Fruit fly (Drosophila melanogaster): ENCODE results near the gene Or88a.

Or88a gene

dm6 chr3R:14109145-14109544, at the start of gene Or88a:
Gene Or88a (plus strand): TSS chr3R:14109445.
- TF ChIP-seq CTCF (optimal IDR thresholded peaks at IDR 0.05) (no peak), CG8478 (optimal IDR thresholded peaks at IDR 0.05) (no peak)

dm6 chr3R:14059703-14060300, 49.4 kb upstream of the Or88a start:
- no peak for TF ChIP-seq CTCF (optimal IDR thresholded peaks at IDR 0.05)
- TF ChIP-seq CG8478 (optimal IDR thresholded peaks at IDR 0.05), result no peak

dm6 chr3R:14060399-14060798, 48.8 kb upstream of the Or88a start:
- TF ChIP-seq CTCF (optimal IDR thresholded peaks at IDR 0.05) (no peak), CG8478 (optimal IDR thresholded peaks at IDR 0.05) (no peak)

dm6 chr3R:14061049-14061987, 47.9 kb upstream of the Or88a start:
- no peak for TF ChIP-seq CTCF (optimal IDR thresholded peaks at IDR 0.05)
- TF ChIP-seq CG8478 (optimal IDR thresholded peaks at IDR 0.05), result no peak

- TF ChIP-seq CTCF (optimal IDR thresholded peaks at IDR 0.05), result no peak
- TF ChIP-seq CG8478 (optimal IDR thresholded peaks at IDR 0.05), result no peak
Observed at dm6 chr3R:14061988-14062868, 47.0 kb upstream of the Or88a start.

dm6 chr3R:14062869-14063543, 46.2 kb upstream of the Or88a start:
- TF ChIP-seq CTCF (optimal IDR thresholded peaks at IDR 0.05) (no peak), CG8478 (optimal IDR thresholded peaks at IDR 0.05) (no peak)

dm6 chr3R:14064158-14064969, 44.9 kb upstream of the Or88a start:
- TF ChIP-seq CG8478 (optimal IDR thresholded peaks at IDR 0.05), result no peak
- TF ChIP-seq CTCF (optimal IDR thresholded peaks at IDR 0.05), result no peak

- TF ChIP-seq CG8478 (optimal IDR thresholded peaks at IDR 0.05) (no peak), CTCF (optimal IDR thresholded peaks at IDR 0.05) (no peak)
Observed at dm6 chr3R:14065241-14065640, 44.0 kb upstream of the Or88a start.

dm6 chr3R:14067904-14068636, 41.2 kb upstream of the Or88a start:
- TF ChIP-seq CG8478 (optimal IDR thresholded peaks at IDR 0.05), result no peak

- TF ChIP-seq CTCF (optimal IDR thresholded peaks at IDR 0.05) (no peak), CG8478 (optimal IDR thresholded peaks at IDR 0.05) (no peak)
Observed at dm6 chr3R:14070096-14070495, 39.1 kb upstream of the Or88a start.

- TF ChIP-seq CG8478 (optimal IDR thresholded peaks at IDR 0.05), result no peak
- TF ChIP-seq CTCF (optimal IDR thresholded peaks at IDR 0.05), result no peak
Observed at dm6 chr3R:14070664-14071063, 38.6 kb upstream of the Or88a start.

dm6 chr3R:14077026-14077425, 32.2 kb upstream of the Or88a start:
- TF ChIP-seq CTCF (optimal IDR thresholded peaks at IDR 0.05) (no peak), CG8478 (optimal IDR thresholded peaks at IDR 0.05) (no peak)

- TF ChIP-seq CTCF (optimal IDR thresholded peaks at IDR 0.05) (no peak), CG8478 (optimal IDR thresholded peaks at IDR 0.05) (no peak)
Observed at dm6 chr3R:14081526-14081925, 27.7 kb upstream of the Or88a start.

Data from S2 (cell line).